Worm (Caenorhabditis elegans) whole organism, L4 larva: Measurements from ENCODE around the gene srz-67.
"Not testable (repeated sequence)": the region's sequence is repeated elsewhere in the genome, so short reads cannot be mapped to it uniquely, and the experiment has no call there.

ENCODE experiments used
- D1046.2 ChIP-seq: fragments of 200-800 bp; sonication (Bioruptor generic); IDR thresholded peaks from 2 replicates; pipeline ENCODE4 v1.3.6; 2022; ENCODE audit warnings: missing genetic modification characterization, missing compliant biosample characterization
- ZK546.5 ChIP-seq, 2 experiments: sonication (generic microtip); optimal IDR thresholded peaks; 2 replicates each; lab custom pipeline; 2017; ENCODE audit warnings: missing biosample characterization in 2 of 2, missing genetic modification characterization in 2 of 2
- aha-1 ChIP-seq: fragments of 150-350 bp; peaks from one replicate; lab custom pipeline; 2014; ENCODE audit warnings: missing biosample characterization, missing genetic modification characterization
- arid-1 ChIP-seq: fragments of 200-800 bp; sonication (Bioruptor generic); conservative IDR thresholded peaks from 2 replicates; pipeline ENCODE4 v1.3.6; 2022; ENCODE audit warnings: missing genetic modification reagents, missing genetic modification characterization, missing compliant biosample characterization
- ceh-28 ChIP-seq: fragments of 150-350 bp; optimal IDR thresholded peaks from 2 replicates; lab custom pipeline; 2014; ENCODE audit warnings: missing biosample characterization, missing genetic modification reagents, missing genetic modification characterization
- ceh-82 ChIP-seq: sonication (generic microtip); optimal IDR thresholded peaks from 2 replicates; lab custom pipeline; 2017; ENCODE audit warnings: missing biosample characterization, missing genetic modification characterization
- ces-1 ChIP-seq: fragments of 150-350 bp; sonication (generic microtip); optimal IDR thresholded peaks from 4 replicates; lab custom pipeline; 2014; ENCODE audit warnings: missing biosample characterization, missing genetic modification reagents, missing genetic modification characterization
- cey-2 ChIP-seq: sonication (generic microtip); optimal IDR thresholded peaks from 3 replicates; lab custom pipeline; 2017; ENCODE audit warnings: missing genetic modification characterization, mild to moderate bottlenecking, missing compliant biosample characterization, antibody characterized with exemption, borderline replicate concordance; ENCODE audit not compliant: insufficient read depth
- ctbp-1 ChIP-seq: fragments of 200-800 bp; sonication (Bioruptor generic); IDR thresholded peaks from 2 replicates; pipeline ENCODE4 v1.3.6; 2022; ENCODE audit warnings: missing genetic modification reagents, missing genetic modification characterization, missing compliant biosample characterization
- daf-12 ChIP-seq: fragments of 150-350 bp; optimal IDR thresholded peaks from 2 replicates; lab custom pipeline; 2014; ENCODE audit warnings: missing biosample characterization, missing genetic modification reagents, missing genetic modification characterization
- daf-16 ChIP-seq, 3 experiments: sonication (generic microtip); optimal IDR thresholded peaks; 2 replicates each; lab custom pipeline; 2016 to 2017; ENCODE audit warnings: missing genetic modification characterization in 3 of 3, missing genetic modification reagents in 3 of 3, mild to moderate bottlenecking in 2 of 3, missing compliant biosample characterization in 2 of 3, missing biosample characterization in 1 of 3, moderate library complexity in 1 of 3
- dmd-6 ChIP-seq: fragments of 200-800 bp; sonication (Bioruptor generic); IDR thresholded peaks from 2 replicates; pipeline ENCODE4 v1.3.6; 2022; ENCODE audit warnings: missing genetic modification reagents, missing genetic modification characterization, missing compliant biosample characterization
- dpl-1 ChIP-seq: fragments of 150-350 bp; optimal IDR thresholded peaks from 2 replicates; lab custom pipeline; 2014; ENCODE audit warnings: missing biosample characterization, missing genetic modification reagents, missing genetic modification characterization
- egl-27 ChIP-seq: sonication (generic microtip); optimal IDR thresholded peaks from 3 replicates; lab custom pipeline; 2017; ENCODE audit warnings: missing biosample characterization, missing genetic modification reagents, missing genetic modification characterization
- gei-8 ChIP-seq: fragments of 200-800 bp; sonication (Bioruptor generic); optimal IDR thresholded peaks from 2 replicates; lab custom pipeline; 2018; ENCODE audit warnings: mild to moderate bottlenecking, missing genetic modification characterization, missing compliant biosample characterization
- hlh-30 ChIP-seq: sonication (generic microtip); optimal IDR thresholded peaks from 2 replicates; lab custom pipeline; 2017; ENCODE audit warnings: antibody characterized with exemption, mild to moderate bottlenecking, missing genetic modification characterization, missing compliant biosample characterization; ENCODE audit not compliant: insufficient read depth
- jun-1 ChIP-seq: fragments of 150-350 bp; optimal IDR thresholded peaks from 2 replicates; lab custom pipeline; 2014; ENCODE audit warnings: missing biosample characterization, missing genetic modification reagents, missing genetic modification characterization
- lin-29 ChIP-seq: fragments of 200-800 bp; sonication (Bioruptor generic); IDR thresholded peaks from 2 replicates; pipeline ENCODE4 v1.3.6; 2022; ENCODE audit warnings: missing genetic modification reagents, missing genetic modification characterization, missing compliant biosample characterization
- mdl-1 ChIP-seq, 2 experiments: fragments of 150-350 bp in 1 of 2; sonication (generic microtip) in 1 of 2; optimal IDR thresholded peaks; 2 replicates each; lab custom pipeline; 2014 to 2017; ENCODE audit warnings: missing biosample characterization in 2 of 2, missing genetic modification characterization in 2 of 2
- mep-1 ChIP-seq: fragments of 150-350 bp; sonication (generic microtip); optimal IDR thresholded peaks from 3 replicates; lab custom pipeline; 2014; ENCODE audit warnings: missing biosample characterization, missing genetic modification characterization
- mes-2 ChIP-seq: sonication (generic microtip); optimal IDR thresholded peaks from 2 replicates; lab custom pipeline; 2016; ENCODE audit warnings: missing genotype, mild to moderate bottlenecking, missing genetic modification characterization, missing compliant biosample characterization; ENCODE audit not compliant: poor library complexity, severe bottlenecking
- mxl-2 ChIP-seq: fragments of 200-800 bp; sonication (Bioruptor generic); conservative IDR thresholded peaks from 2 replicates; pipeline ENCODE4 v1.3.6; 2022; ENCODE audit warnings: missing genetic modification reagents, missing genetic modification characterization, missing compliant biosample characterization
- nhr-25 ChIP-seq: sonication (generic microtip); optimal IDR thresholded peaks from 2 replicates; lab custom pipeline; 2017; ENCODE audit warnings: missing genetic modification characterization, mild to moderate bottlenecking, missing compliant biosample characterization, antibody characterized with exemption, moderate library complexity, borderline replicate concordance; ENCODE audit not compliant: insufficient read depth
- pqm-1 ChIP-seq: sonication (generic microtip); optimal IDR thresholded peaks from 2 replicates; lab custom pipeline; 2017; ENCODE audit warnings: missing biosample characterization, missing genetic modification characterization
- skn-1 ChIP-seq: fragments of 150-350 bp; optimal IDR thresholded peaks from 2 replicates; lab custom pipeline; 2014; ENCODE audit warnings: missing biosample characterization, missing genetic modification characterization
- snpc-1.2 ChIP-seq: fragments of 200-800 bp; sonication (Bioruptor generic); IDR thresholded peaks from 2 replicates; pipeline ENCODE4 v1.3.6; 2022; ENCODE audit warnings: missing genetic modification reagents, missing genetic modification characterization, missing compliant biosample characterization
- unc-39 ChIP-seq: sonication (generic microtip); optimal IDR thresholded peaks from 2 replicates; lab custom pipeline; 2017; ENCODE audit warnings: missing biosample characterization, missing genetic modification characterization
- unc-62 ChIP-seq, 3 experiments: fragments of 150-350 bp in 1 of 3; sonication (generic microtip); optimal IDR thresholded peaks in 2 of 3; peaks in 1 of 3; 1 replicate in 1 of 3; 2 replicates in 2 of 3; lab custom pipeline; 2014 to 2017; ENCODE audit warnings: missing biosample characterization in 3 of 3, missing genetic modification characterization in 3 of 3, missing genetic modification reagents in 3 of 3, missing genotype in 1 of 3
- ztf-11 ChIP-seq: fragments of 150-350 bp; optimal IDR thresholded peaks from 2 replicates; lab custom pipeline; 2014; ENCODE audit warnings: missing biosample characterization, missing genetic modification characterization

Gene srz-67

DNA sequence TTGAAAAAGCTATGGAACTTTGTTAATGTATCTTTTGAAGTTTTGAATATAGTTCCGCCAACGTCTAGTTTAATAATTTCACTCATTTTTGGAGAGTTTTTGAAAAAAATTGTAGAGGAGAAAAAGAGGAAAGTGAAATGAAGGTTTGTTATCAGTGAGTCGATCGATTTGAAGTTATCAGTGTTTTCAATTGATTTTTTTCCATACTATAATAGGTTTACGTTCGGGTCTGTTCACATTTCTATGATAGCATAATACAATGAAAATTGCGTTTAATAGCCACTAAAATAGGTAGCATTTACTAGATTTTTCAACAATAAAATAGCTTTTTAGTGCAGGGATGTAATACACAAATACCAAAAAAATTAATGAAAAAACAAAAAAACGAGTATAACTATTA, 11.7 kb downstream of the srz-67 start, which contains the start of gene ZC239.16 (continued):
- no peak for TF ChIP-seq cey-2 (tag; lab: Kevin White, UChicago)

ce11 chrII:3224631-3225030, 12.3 kb downstream of the srz-67 start, which contains the start of gene ZC239.15:
ZC239.15 (minus strand) TSS chrII:3224731.
- TF ChIP-seq snpc-1.2 (no peak), ZK546.5 (tag; optimal IDR thresholded peaks at IDR 0.05; lab: Kevin White, UChicago) (no peak), mxl-2 (GFP tag; lab: Robert Waterston, UW) (no peak), daf-16 (GFP tag; optimal IDR thresholded peaks at IDR 0.05; lab: Kevin White, UChicago) (no peak), daf-16 (tag; optimal IDR thresholded peaks at IDR 0.05; lab: Kevin White, UChicago) (peak; percentile 2), ceh-28 (tag; lab: Kevin White, UChicago) (no peak), aha-1 (tag; lab: Kevin White, UChicago) (peak; percentile 16), unc-39 (tag; lab: Kevin White, UChicago) (no peak), hlh-30 (tag; lab: Kevin White, UChicago) (no peak), daf-12 (tag; lab: Kevin White, UChicago) (no peak), mes-2 (tag; lab: Kevin White, UChicago) (no peak)

- TF ChIP-seq hlh-30 (tag; lab: Kevin White, UChicago) (no peak), pqm-1 (tag; lab: Kevin White, UChicago) (peak; percentile 26)
- TF ChIP-seq, all 104 proteins: peak for 1
Observed at ce11 chrII:3222686-3223085, 14.3 kb downstream of the srz-67 start, which contains the start of gene ZC239.13. ZC239.13 (minus strand) TSS chrII:3222839.

- TF ChIP-seq dmd-6 (GFP tag; lab: Robert Waterston, UW): no peak
- peak; percentile 91 for TF ChIP-seq aha-1 (tag; lab: Kevin White, UChicago)
Observed at ce11 chrII:3221730-3222129, 15.2 kb downstream of the srz-67 start, which contains the start of gene ZC239.14. ZC239.14 (minus strand) TSS chrII:3222034.

DNA sequence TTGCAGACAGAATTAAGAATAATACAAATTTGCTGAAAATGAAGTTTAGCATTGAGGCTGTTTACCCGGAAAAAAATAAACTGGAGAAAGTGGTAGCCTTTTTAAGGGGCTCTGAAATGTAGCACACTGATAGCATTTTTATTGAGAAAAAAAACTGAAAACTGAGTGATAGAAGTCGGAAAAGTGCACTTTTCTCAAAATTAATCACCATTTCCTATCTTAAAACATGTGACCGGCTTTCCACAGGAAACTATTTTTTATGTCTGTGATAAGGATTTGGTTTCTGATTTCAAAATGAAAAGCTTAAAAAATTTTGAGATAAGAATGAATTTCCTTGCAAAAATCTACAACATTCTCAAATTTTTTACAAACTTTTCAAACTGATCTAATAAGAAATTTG, 16.2 kb downstream of the srz-67 start, which contains the start of gene ZC239.22:
Gene ZC239.22, minus strand, starts transcription at position 101 of the 400 bp plus-strand sequence.
- TF ChIP-seq mep-1 (tag; lab: Kevin White, UChicago): no peak
- no peak for TF ChIP-seq hlh-30 (tag; lab: Kevin White, UChicago)
- TF ChIP-seq aha-1 (tag; lab: Kevin White, UChicago): peak; percentile 21
- no peak for TF ChIP-seq ces-1 (GFP tag; lab: Kevin White, UChicago)

ce11 chrII:3215762-3216161, 21.2 kb downstream of the srz-67 start, which contains the start of gene ZC239.3:
ZC239.3 (plus strand) TSS chrII:3216062.
- not testable (repeated sequence) for TF ChIP-seq dpl-1 (GFP tag; lab: Kevin White, UChicago); ceh-82 (tag; lab: Kevin White, UChicago); lin-29 (GFP tag; lab: Robert Waterston, UW)

DNA sequence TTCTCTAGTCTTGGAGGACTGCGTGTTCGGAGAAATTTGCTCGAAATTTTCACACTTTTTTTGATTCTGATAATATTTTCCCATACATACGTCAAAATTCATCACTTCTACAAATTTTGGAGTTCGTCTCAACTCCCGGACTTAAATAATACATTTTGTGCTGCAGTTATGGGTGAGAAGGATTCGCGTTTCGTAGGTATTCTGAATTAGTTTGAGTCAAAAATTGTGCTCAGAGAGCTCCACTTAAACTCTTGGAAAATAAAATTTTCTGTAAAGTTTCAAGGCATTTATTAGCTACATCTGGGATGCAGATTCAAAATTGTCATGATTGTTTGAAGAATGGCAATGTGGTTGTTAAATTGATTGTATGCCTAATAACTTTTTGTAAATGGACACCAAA, 23.0 kb downstream of the srz-67 start, which contains the start of gene ZC239.4:
Gene ZC239.4, plus strand, starts transcription at position 301 of the 400 bp plus-strand sequence.
- no peak for TF ChIP-seq arid-1
- no peak for TF ChIP-seq ctbp-1
- no peak for TF ChIP-seq skn-1 (tag; lab: Kevin White, UChicago)
- no peak for TF ChIP-seq pqm-1 (tag; lab: Kevin White, UChicago)
- TF ChIP-seq jun-1: no peak
- no peak for TF ChIP-seq ZK546.5 (tag; optimal IDR thresholded peaks at IDR 0.05; lab: Kevin White, UChicago)
- TF ChIP-seq egl-27: no peak

- no peak for TF ChIP-seq nhr-25 (tag; lab: Kevin White, UChicago)
- TF ChIP-seq unc-62 (GFP tag; optimal IDR thresholded peaks at IDR 0.05 in 1 of 2; lab: Kevin White, UChicago): peak in 1 of 2 experiments; percentile 56
- no peak for TF ChIP-seq unc-62 (tag; optimal IDR thresholded peaks at IDR 0.05; lab: Kevin White, UChicago)
- TF ChIP-seq ztf-11: no peak
- 0 out of 2 replicates have a peak, but pooled peaks have one; percentile 12 for TF ChIP-seq D1046.2 (GFP tag; lab: Robert Waterston, UW)
- no peak for TF ChIP-seq gei-8 (GFP tag; lab: Kevin White, UChicago)
- no peak for TF ChIP-seq mdl-1 (tag; optimal IDR thresholded peaks at IDR 0.05; lab: Kevin White, UChicago)
- no peak for TF ChIP-seq ctbp-1
Observed at ce11 chrII:3210365-3210764, 26.6 kb downstream of the srz-67 start, which contains the start of gene ZC239.5. ZC239.5 (plus strand) TSS chrII:3210665.
